Fruit fly (Drosophila melanogaster) whole organism, adult: Measurements from ENCODE around the gene CG9016.

ENCODE experiments used
- CG1620 ChIP-seq: fragments of 200-800 bp; sonication (Bioruptor generic); optimal IDR thresholded peaks from 2 replicates; lab custom pipeline; 2016; ENCODE audit warnings: missing biosample characterization, missing genetic modification characterization
- CG5204 ChIP-seq: fragments of 200-800 bp; sonication (Bioruptor generic); optimal IDR thresholded peaks from 2 replicates; lab custom pipeline; 2016; ENCODE audit warnings: missing biosample characterization, missing genetic modification characterization
- CG7045 ChIP-seq: fragments of 200-800 bp; sonication (Bioruptor generic); optimal IDR thresholded peaks from 2 replicates; lab custom pipeline; 2017; ENCODE audit warnings: missing biosample characterization, mild to moderate bottlenecking, missing genetic modification characterization
- Hr96 ChIP-seq: fragments of 200-800 bp; sonication (Bioruptor generic); optimal IDR thresholded peaks from 2 replicates; lab custom pipeline; 2016; ENCODE audit warnings: missing biosample characterization, missing genetic modification characterization
- Mnt ChIP-seq: fragments of 200-800 bp; sonication (Bioruptor generic); optimal IDR thresholded peaks from 2 replicates; lab custom pipeline; 2016; ENCODE audit warnings: missing biosample characterization, mild to moderate bottlenecking, missing genetic modification characterization
- cic ChIP-seq: fragments of 200-800 bp; sonication (Bioruptor generic); optimal IDR thresholded peaks from 2 replicates; lab custom pipeline; 2017; ENCODE audit warnings: missing biosample characterization, mild to moderate bottlenecking, missing genetic modification characterization, moderate library complexity
- cnc ChIP-seq, 2 experiments: fragments of >200 bp; optimal IDR thresholded peaks; 2 replicates each; lab custom pipeline; 2017
- kay ChIP-seq: fragments of 200-800 bp; sonication (Bioruptor generic); peaks from one replicate; lab custom pipeline; 2016; ENCODE audit warnings: missing biosample characterization, missing genetic modification characterization, borderline replicate concordance
- tj ChIP-seq: fragments of 200-800 bp; sonication (Bioruptor generic); optimal IDR thresholded peaks from 3 replicates; lab custom pipeline; 2017; ENCODE audit warnings: missing biosample characterization, mild to moderate bottlenecking, missing genetic modification characterization, moderate library complexity

DNA sequence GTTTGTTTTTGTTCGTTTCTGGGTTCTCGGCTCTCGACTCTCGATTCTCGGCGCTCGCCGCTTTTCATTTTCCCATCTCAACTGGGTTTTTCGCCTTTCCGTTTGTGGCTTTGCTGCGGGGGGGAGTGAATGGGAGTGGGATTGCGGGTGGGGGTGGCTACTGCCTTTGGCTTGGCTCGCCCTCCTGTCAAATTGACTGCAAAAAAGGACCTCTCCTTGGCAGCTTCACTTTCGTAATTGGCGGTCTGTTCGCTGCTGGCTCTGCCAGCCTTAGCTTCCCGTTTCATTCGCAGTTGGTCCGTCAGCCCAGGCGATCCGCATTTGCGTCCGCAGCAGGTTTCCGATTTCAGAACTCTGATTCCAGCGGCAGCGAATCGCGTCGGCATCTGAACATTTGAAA is 2.2 kb upstream of the CG9016 start, which contains the start of gene dsf:
- TF ChIP-seq Mnt (GFP tag; lab: Kevin White, UChicago), result no peak
- TF ChIP-seq CG5204 (GFP tag; lab: Kevin White, UChicago), result no peak
- TF ChIP-seq tj (GFP tag; lab: Kevin White, UChicago), result no peak
- TF ChIP-seq CG7045, result no peak
- no peak for TF ChIP-seq cnc (optimal IDR thresholded peaks at IDR 0.05; lab: Kevin White, UChicago)
- no peak for TF ChIP-seq cic (GFP tag; lab: Kevin White, UChicago)
- TF ChIP-seq kay (GFP tag; lab: Kevin White, UChicago), result no peak
- TF ChIP-seq CG1620 (GFP tag; lab: Kevin White, UChicago), result no peak
- TF ChIP-seq Hr96 (GFP tag; lab: Kevin White, UChicago), result no peak
